Comparison of ENCODE assay signal across 1 fruit fly cellular context in genomic region chr3R:14737894-14738860, dm6.
TF ChIP-seq lines count a peak whose summit lies in the region.

No protein-coding gene starts in this region.

TF ChIP-seq in whole organism, embryonic, 481 proteins besides CTCF, POLR2A, EP300 and RAD21 (continued from another document and continues in another):
- peak; percentile 67 for TF ChIP-seq CG7928 (GFP tag; optimal IDR thresholded peaks at IDR 0.05; lab: Kevin White, UChicago)
- TF ChIP-seq Dad (GFP tag; optimal IDR thresholded peaks at IDR 0.05; lab: Kevin White, UChicago): peak; percentile 91
- peak; percentile 97 for TF ChIP-seq Drgx (GFP tag; IDR thresholded peaks at IDR 0.05; lab: Robert Waterston, UW)
- TF ChIP-seq Taf1 (GFP tag; IDR thresholded peaks at IDR 0.05; lab: Robert Waterston, UW): peak; percentile 86
- TF ChIP-seq peb (GFP tag; IDR thresholded peaks at IDR 0.05; lab: Robert Waterston, UW): peak; percentile 92
- TF ChIP-seq Dbx (GFP tag; IDR thresholded peaks at IDR 0.05; lab: Robert Waterston, UW): peak; percentile 94
- peak; percentile 94 for TF ChIP-seq CG18262 (tag; optimal IDR thresholded peaks at IDR 0.05; lab: Kevin White, UChicago)
- peak; percentile 98 for TF ChIP-seq ci (GFP tag; IDR thresholded peaks at IDR 0.05; lab: Robert Waterston, UW)
- TF ChIP-seq CG15601 (tag; optimal IDR thresholded peaks at IDR 0.05; lab: Kevin White, UChicago): peak; percentile 88
- peak; percentile 88 for TF ChIP-seq CG17612 (GFP tag; IDR thresholded peaks at IDR 0.05; lab: Robert Waterston, UW)
- TF ChIP-seq z (GFP tag; IDR thresholded peaks at IDR 0.05; lab: Robert Waterston, UW): peak; percentile 60; the same call in 2 of the 3 replicates
- TF ChIP-seq C15 (GFP tag; IDR thresholded peaks at IDR 0.05; lab: Robert Waterston, UW): peak; percentile 83
- TF ChIP-seq CG18764 (GFP tag; optimal IDR thresholded peaks at IDR 0.05; lab: Kevin White, UChicago): peak; percentile 92
- peak; percentile 84 for TF ChIP-seq her (GFP tag; optimal IDR thresholded peaks at IDR 0.05; lab: Kevin White, UChicago)
- peak; percentile 96 for TF ChIP-seq unpg (GFP tag; optimal IDR thresholded peaks at IDR 0.05; lab: Kevin White, UChicago)
- 0 out of 2 replicates have a peak, but pooled peaks have one; percentile 26 for TF ChIP-seq unc-4 (GFP tag; IDR thresholded peaks at IDR 0.05; lab: Robert Waterston, UW; ENCODE audit: partially characterized antibody)
- TF ChIP-seq CG4282 (GFP tag; optimal IDR thresholded peaks at IDR 0.05; lab: Kevin White, UChicago): peak; percentile 64
- TF ChIP-seq Hr51 (GFP tag; optimal IDR thresholded peaks at IDR 0.05; lab: Kevin White, UChicago): peak; percentile 92 to 94
- TF ChIP-seq CG9437 (GFP tag; optimal IDR thresholded peaks at IDR 0.05; lab: Kevin White, UChicago): peak; percentile 83
- peak; percentile 92 for TF ChIP-seq Gug (GFP tag; IDR thresholded peaks at IDR 0.05; lab: Robert Waterston, UW)
- peak; percentile 94 to 96 for TF ChIP-seq chif (GFP tag; optimal IDR thresholded peaks at IDR 0.05; lab: Kevin White, UChicago)
- peak; percentile 92 for TF ChIP-seq CG6175 (GFP tag; IDR thresholded peaks at IDR 0.05; lab: Robert Waterston, UW)
- TF ChIP-seq Sin3A (optimal IDR thresholded peaks at IDR 0.05; lab: Kevin White, UChicago): no peak
- TF ChIP-seq gce (GFP tag; IDR thresholded peaks at IDR 0.05; lab: Robert Waterston, UW): peak; percentile 91
- no peak for TF ChIP-seq pan (optimal IDR thresholded peaks at IDR 0.05; lab: Kevin White, UChicago)
- TF ChIP-seq pan (GFP tag; optimal IDR thresholded peaks at IDR 0.05 in 1 of 2, IDR thresholded peaks at IDR 0.05 in 1 of 2): peak in 1 of 2 experiments; percentile 97
- peak; percentile 95 for TF ChIP-seq CG6689 (GFP tag; IDR thresholded peaks at IDR 0.05; lab: Robert Waterston, UW)
- no peak for TF ChIP-seq sc (optimal IDR thresholded peaks at IDR 0.05; lab: Kevin White, UChicago)
- peak; percentile 89 for TF ChIP-seq sc (GFP tag; optimal IDR thresholded peaks at IDR 0.05; lab: Kevin White, UChicago)
- TF ChIP-seq CHES-1-like (GFP tag; optimal IDR thresholded peaks at IDR 0.05; lab: Kevin White, UChicago): peak; percentile 87
- peak; percentile 89 for TF ChIP-seq Ravus (GFP tag; IDR thresholded peaks at IDR 0.05; lab: Robert Waterston, UW)
- peak; percentile 40 to 52 for TF ChIP-seq Trl (optimal IDR thresholded peaks at IDR 0.05; lab: Kevin White, UChicago)
- TF ChIP-seq Trl (GFP tag; optimal IDR thresholded peaks at IDR 0.05; lab: Kevin White, UChicago): peak; percentile 91
- TF ChIP-seq Hsf (GFP tag; optimal IDR thresholded peaks at IDR 0.05; lab: Kevin White, UChicago): peak; percentile 96
- TF ChIP-seq CG2129 (GFP tag; IDR thresholded peaks at IDR 0.05; lab: Robert Waterston, UW; ENCODE audit: partially characterized antibody): no peak
- peak; percentile 78 for TF ChIP-seq dati (GFP tag; IDR thresholded peaks at IDR 0.05; lab: Robert Waterston, UW)
- TF ChIP-seq lbe (GFP tag; optimal IDR thresholded peaks at IDR 0.05; lab: Kevin White, UChicago): peak; percentile 96
- TF ChIP-seq esg (GFP tag; conservative IDR thresholded peaks at IDR 0.05; lab: Robert Waterston, UW): peak; percentile 95
- peak; percentile 87 for TF ChIP-seq CG8290 (GFP tag; optimal IDR thresholded peaks at IDR 0.05; lab: Kevin White, UChicago)
- TF ChIP-seq CG8290 (tag; optimal IDR thresholded peaks at IDR 0.05; lab: Kevin White, UChicago): peak; percentile 37 to 97
- TF ChIP-seq hb (GFP tag; IDR thresholded peaks at IDR 0.05; lab: Robert Waterston, UW; ENCODE audit: partially characterized antibody): no peak
- peak; percentile 93 for TF ChIP-seq seq (GFP tag; IDR thresholded peaks at IDR 0.05; lab: Robert Waterston, UW)
- TF ChIP-seq mirr (GFP tag; optimal IDR thresholded peaks at IDR 0.05; lab: Kevin White, UChicago): peak; percentile 48
- TF ChIP-seq Sox100B (GFP tag; optimal IDR thresholded peaks at IDR 0.05; lab: Kevin White, UChicago): peak; percentile 91
- TF ChIP-seq CG42726 (GFP tag; IDR thresholded peaks at IDR 0.05; lab: Robert Waterston, UW; ENCODE audit: partially characterized antibody): 0 out of 2 replicates have a peak, but pooled peaks have one; percentile 26
- TF ChIP-seq eve (GFP tag; optimal IDR thresholded peaks at IDR 0.05; lab: Kevin White, UChicago): peak in 1 of 2 experiments; percentile 97
- TF ChIP-seq CG7556 (GFP tag; optimal IDR thresholded peaks at IDR 0.05; lab: Kevin White, UChicago): peak; percentile 93
- peak; percentile 80 for TF ChIP-seq kah (GFP tag; optimal IDR thresholded peaks at IDR 0.05; lab: Kevin White, UChicago)
- TF ChIP-seq Nf-YC (tag; optimal IDR thresholded peaks at IDR 0.05; lab: Kevin White, UChicago): peak; percentile 18
- TF ChIP-seq Hr3 (GFP tag; optimal IDR thresholded peaks at IDR 0.05; lab: Kevin White, UChicago): peak; percentile 93
- peak; percentile 86 for TF ChIP-seq CG12744 (GFP tag; optimal IDR thresholded peaks at IDR 0.05; lab: Kevin White, UChicago)
- peak; percentile 79 for TF ChIP-seq CG3163 (GFP tag; optimal IDR thresholded peaks at IDR 0.05; lab: Kevin White, UChicago)
- TF ChIP-seq CG17912 (GFP tag; optimal IDR thresholded peaks at IDR 0.05; lab: Kevin White, UChicago): peak; percentile 26
- peak; percentile 93 for TF ChIP-seq CG10209 (GFP tag; optimal IDR thresholded peaks at IDR 0.05; lab: Kevin White, UChicago)
- TF ChIP-seq chn (GFP tag; optimal IDR thresholded peaks at IDR 0.05; lab: Kevin White, UChicago): peak; percentile 92
- peak; percentile 75 for TF ChIP-seq CG14965 (GFP tag; optimal IDR thresholded peaks at IDR 0.05; lab: Kevin White, UChicago; ENCODE audit: borderline replicate concordance)
- TF ChIP-seq stwl (tag; optimal IDR thresholded peaks at IDR 0.05; lab: Kevin White, UChicago): peak; percentile 34
- TF ChIP-seq CG6254 (GFP tag; optimal IDR thresholded peaks at IDR 0.05; lab: Kevin White, UChicago): peak; percentile 94
- TF ChIP-seq zfh2 (GFP tag; optimal IDR thresholded peaks at IDR 0.05; lab: Kevin White, UChicago): peak; percentile 92
- TF ChIP-seq E2f1 (GFP tag; IDR thresholded peaks at IDR 0.05; lab: Robert Waterston, UW): peak; percentile 95
- peak; percentile 20 for TF ChIP-seq CG13894 (tag; optimal IDR thresholded peaks at IDR 0.05; lab: Kevin White, UChicago)
- peak; percentile 82 for TF ChIP-seq wek (GFP tag; optimal IDR thresholded peaks at IDR 0.05; lab: Kevin White, UChicago)
- TF ChIP-seq CG34376 (GFP tag; optimal IDR thresholded peaks at IDR 0.05; lab: Kevin White, UChicago): peak; percentile 32
- no peak for TF ChIP-seq CG13287 (GFP tag; IDR thresholded peaks at IDR 0.05; lab: Robert Waterston, UW; ENCODE audit: partially characterized antibody)
- 0 out of 3 replicates have a peak, but pooled peaks have one; percentile 8 for TF ChIP-seq Doc3 (GFP tag; IDR thresholded peaks at IDR 0.05; lab: Robert Waterston, UW; ENCODE audit: partially characterized antibody)
- peak; percentile 87 for TF ChIP-seq D19A (tag; optimal IDR thresholded peaks at IDR 0.05; lab: Kevin White, UChicago)
- peak; percentile 21 for TF ChIP-seq kni (GFP tag; optimal IDR thresholded peaks at IDR 0.05; lab: Kevin White, UChicago)
- TF ChIP-seq Oli (tag; optimal IDR thresholded peaks at IDR 0.05; lab: Kevin White, UChicago): peak; percentile 95
- peak; percentile 89 for TF ChIP-seq CG1024 (GFP tag; IDR thresholded peaks at IDR 0.05; lab: Robert Waterston, UW)
- TF ChIP-seq CG16863 (GFP tag; optimal IDR thresholded peaks at IDR 0.05; lab: Kevin White, UChicago): peak; percentile 92
- TF ChIP-seq knrl (GFP tag; IDR thresholded peaks at IDR 0.05; lab: Robert Waterston, UW; ENCODE audit: partially characterized antibody): no peak
- peak; percentile 89 for TF ChIP-seq CG15514 (GFP tag; optimal IDR thresholded peaks at IDR 0.05; lab: Kevin White, UChicago)
- peak; percentile 89 for TF ChIP-seq CG8089 (GFP tag; optimal IDR thresholded peaks at IDR 0.05; lab: Kevin White, UChicago)
- peak; percentile 76 for TF ChIP-seq fd64A (GFP tag; optimal IDR thresholded peaks at IDR 0.05; lab: Kevin White, UChicago)
- TF ChIP-seq tup (GFP tag; optimal IDR thresholded peaks at IDR 0.05; lab: Kevin White, UChicago): peak; percentile 76
- TF ChIP-seq dmrt99B (tag; optimal IDR thresholded peaks at IDR 0.05; lab: Kevin White, UChicago): peak; percentile 96
- TF ChIP-seq CG33557 (GFP tag; optimal IDR thresholded peaks at IDR 0.05; lab: Kevin White, UChicago): peak; percentile 77
- TF ChIP-seq E2f2 (GFP tag; IDR thresholded peaks at IDR 0.05; lab: Robert Waterston, UW): peak; percentile 77
- peak; percentile 85 for TF ChIP-seq CG11560 (tag; IDR thresholded peaks at IDR 0.05; lab: Robert Waterston, UW)
- no peak for TF ChIP-seq Kr (GFP tag; optimal IDR thresholded peaks at IDR 0.05; lab: Kevin White, UChicago)
- peak; percentile 9 for TF ChIP-seq B-H2 (GFP tag; optimal IDR thresholded peaks at IDR 0.05; lab: Kevin White, UChicago)
- TF ChIP-seq sens-2 (GFP tag; IDR thresholded peaks at IDR 0.05; lab: Robert Waterston, UW): peak; percentile 91
- peak; percentile 96 for TF ChIP-seq CG11456 (GFP tag; IDR thresholded peaks at IDR 0.05; lab: Robert Waterston, UW)
- peak; percentile 87 for TF ChIP-seq ap (GFP tag; IDR thresholded peaks at IDR 0.05; lab: Robert Waterston, UW)
- TF ChIP-seq CG2116 (GFP tag; optimal IDR thresholded peaks at IDR 0.05; lab: Kevin White, UChicago): peak; percentile 69
- peak; percentile 90 for TF ChIP-seq CG12104 (GFP tag; optimal IDR thresholded peaks at IDR 0.05; lab: Kevin White, UChicago)
- TF ChIP-seq CG10565 (GFP tag; optimal IDR thresholded peaks at IDR 0.05; lab: Kevin White, UChicago): peak; percentile 84
- peak; percentile 92 for TF ChIP-seq Nf-YA (GFP tag; IDR thresholded peaks at IDR 0.05; lab: Robert Waterston, UW)
- TF ChIP-seq CG17359 (tag; optimal IDR thresholded peaks at IDR 0.05; lab: Kevin White, UChicago): peak; percentile 97
- peak; percentile 91 for TF ChIP-seq gsb-n (tag; optimal IDR thresholded peaks at IDR 0.05; lab: Kevin White, UChicago)
- TF ChIP-seq HHEX (GFP tag; optimal IDR thresholded peaks at IDR 0.05; lab: Kevin White, UChicago): peak; percentile 93
- peak; percentile 97 for TF ChIP-seq CG17328 (GFP tag; IDR thresholded peaks at IDR 0.05; lab: Robert Waterston, UW)
- peak; percentile 91 for TF ChIP-seq vfl (GFP tag; optimal IDR thresholded peaks at IDR 0.05; lab: Kevin White, UChicago)
- peak; percentile 88 for TF ChIP-seq ssp (GFP tag; IDR thresholded peaks at IDR 0.05; lab: Robert Waterston, UW)
- TF ChIP-seq Asciz (GFP tag; optimal IDR thresholded peaks at IDR 0.05; lab: Kevin White, UChicago): peak; percentile 94
- TF ChIP-seq nom (GFP tag; optimal IDR thresholded peaks at IDR 0.05; lab: Kevin White, UChicago): peak; percentile 92
- no peak for TF ChIP-seq Dll (GFP tag; IDR thresholded peaks at IDR 0.05; lab: Robert Waterston, UW; ENCODE audit: partially characterized antibody)
- TF ChIP-seq CG12071 (GFP tag; optimal IDR thresholded peaks at IDR 0.05; lab: Kevin White, UChicago): peak; percentile 91
- TF ChIP-seq CG7357 (GFP tag; IDR thresholded peaks at IDR 0.05; lab: Robert Waterston, UW): peak; percentile 84
- TF ChIP-seq so (GFP tag; IDR thresholded peaks at IDR 0.05; lab: Robert Waterston, UW): peak; percentile 95
- peak; percentile 83 for TF ChIP-seq CG10267 (tag; optimal IDR thresholded peaks at IDR 0.05; lab: Kevin White, UChicago)
- peak in 1 of 2 experiments; percentile 89 for TF ChIP-seq Eip74EF (GFP tag; optimal IDR thresholded peaks at IDR 0.05; lab: Kevin White, UChicago)
- peak; percentile 97 for TF ChIP-seq Rfx (GFP tag; IDR thresholded peaks at IDR 0.05; lab: Robert Waterston, UW)
- peak; percentile 95 for TF ChIP-seq CG5245 (GFP tag; optimal IDR thresholded peaks at IDR 0.05; lab: Kevin White, UChicago)
- TF ChIP-seq Chrac-16 (GFP tag; optimal IDR thresholded peaks at IDR 0.05; lab: Kevin White, UChicago): peak; percentile 93
- peak; percentile 94 for TF ChIP-seq ttk (GFP tag; IDR thresholded peaks at IDR 0.05; lab: Robert Waterston, UW)
- TF ChIP-seq NC2α (GFP tag; optimal IDR thresholded peaks at IDR 0.05; lab: Kevin White, UChicago): peak; percentile 85
- peak; percentile 89 for TF ChIP-seq salm (tag; optimal IDR thresholded peaks at IDR 0.05; lab: Kevin White, UChicago)
- TF ChIP-seq disco-r (GFP tag; optimal IDR thresholded peaks at IDR 0.05; lab: Kevin White, UChicago): peak; percentile 92
- TF ChIP-seq usp (GFP tag; optimal IDR thresholded peaks at IDR 0.05; lab: Kevin White, UChicago): no peak
- TF ChIP-seq HmgD (GFP tag; optimal IDR thresholded peaks at IDR 0.05; lab: Kevin White, UChicago): peak; percentile 69
- TF ChIP-seq CG12219 (GFP tag; optimal IDR thresholded peaks at IDR 0.05; lab: Kevin White, UChicago): peak; percentile 94
- TF ChIP-seq Scr (GFP tag; IDR thresholded peaks at IDR 0.05; lab: Robert Waterston, UW; ENCODE audit: partially characterized antibody): peak; percentile 26; the same call in 1 of the 2 replicates
- TF ChIP-seq Stat92E (GFP tag; optimal IDR thresholded peaks at IDR 0.05; lab: Kevin White, UChicago): no peak
- TF ChIP-seq Optix (GFP tag; IDR thresholded peaks at IDR 0.05; lab: Robert Waterston, UW): peak; percentile 91
- peak; percentile 94 for TF ChIP-seq Six4 (GFP tag; optimal IDR thresholded peaks at IDR 0.05; lab: Kevin White, UChicago)
- TF ChIP-seq cad (GFP tag; optimal IDR thresholded peaks at IDR 0.05; lab: Kevin White, UChicago): no peak
- no peak for TF ChIP-seq Hr39 (optimal IDR thresholded peaks at IDR 0.05; lab: Kevin White, UChicago)
- TF ChIP-seq Bdp1 (GFP tag; optimal IDR thresholded peaks at IDR 0.05; lab: Kevin White, UChicago): peak; percentile 86
- peak; percentile 86; the same call in 2 of the 3 replicates for TF ChIP-seq sr (GFP tag; IDR thresholded peaks at IDR 0.05; lab: Robert Waterston, UW)
- peak; percentile 91 for TF ChIP-seq Bteb2 (GFP tag; optimal IDR thresholded peaks at IDR 0.05; lab: Kevin White, UChicago)
- TF ChIP-seq psq (GFP tag; optimal IDR thresholded peaks at IDR 0.05; lab: Kevin White, UChicago): peak; percentile 75
- peak; percentile 92 for TF ChIP-seq CG17385 (GFP tag; optimal IDR thresholded peaks at IDR 0.05; lab: Kevin White, UChicago)
- TF ChIP-seq CG4360 (GFP tag; IDR thresholded peaks at IDR 0.05; lab: Robert Waterston, UW): peak; percentile 81
- peak; percentile 89 for TF ChIP-seq trh (GFP tag; optimal IDR thresholded peaks at IDR 0.05; lab: Kevin White, UChicago)
- TF ChIP-seq Pdp1 (GFP tag; optimal IDR thresholded peaks at IDR 0.05; lab: Kevin White, UChicago): peak; percentile 93 to 94
- TF ChIP-seq Hand (GFP tag; optimal IDR thresholded peaks at IDR 0.05; lab: Kevin White, UChicago): peak; percentile 84
- TF ChIP-seq sima (GFP tag; optimal IDR thresholded peaks at IDR 0.05; lab: Kevin White, UChicago): peak; percentile 86
- TF ChIP-seq HLH3B (GFP tag; IDR thresholded peaks at IDR 0.05; lab: Robert Waterston, UW): peak; percentile 96
